Fruit fly (Drosophila melanogaster) whole organism, embryonic: ENCODE measurements around the gene rtv.

Source experiments
- Abd-B ChIP-seq: fragments of 200-800 bp; sonication (Bioruptor generic); optimal IDR thresholded peaks from 2 replicates; lab custom pipeline; 2018; ENCODE audit warnings: missing biosample characterization, mild to moderate bottlenecking, missing genetic modification characterization, moderate library complexity
- Atf3 ChIP-seq: fragments of 200-800 bp; sonication (Bioruptor generic); optimal IDR thresholded peaks from 3 replicates; lab custom pipeline; 2016; ENCODE audit warnings: missing biosample characterization, missing genetic modification characterization
- Bteb2 ChIP-seq: fragments of 200-800 bp; sonication (Bioruptor generic); optimal IDR thresholded peaks from 2 replicates; lab custom pipeline; 2016; ENCODE audit warnings: missing biosample characterization, missing genetic modification characterization
- CG10267 ChIP-seq: fragments of 200-800 bp; sonication (Bioruptor generic); optimal IDR thresholded peaks from 2 replicates; lab custom pipeline; 2018; ENCODE audit warnings: missing biosample characterization, mild to moderate bottlenecking, missing genetic modification characterization, moderate library complexity
- CG10431 ChIP-seq: fragments of 200-800 bp; sonication (Bioruptor generic); optimal IDR thresholded peaks from 3 replicates; lab custom pipeline; 2018; ENCODE audit warnings: missing biosample characterization, mild to moderate bottlenecking, missing genetic modification characterization
- CG12391 ChIP-seq: fragments of 200-800 bp; sonication (Bioruptor generic); optimal IDR thresholded peaks from 3 replicates; lab custom pipeline; 2018; ENCODE audit warnings: missing biosample characterization, mild to moderate bottlenecking, missing genetic modification characterization, moderate library complexity
- CG12744 ChIP-seq: fragments of 200-800 bp; sonication (Bioruptor generic); optimal IDR thresholded peaks from 2 replicates; lab custom pipeline; 2016; ENCODE audit warnings: missing biosample characterization, missing genetic modification characterization
- CG13123 ChIP-seq: fragments of 200-800 bp; sonication (Bioruptor generic); optimal IDR thresholded peaks from 2 replicates; lab custom pipeline; 2016; ENCODE audit warnings: missing biosample characterization, missing genetic modification characterization
- CG14014 ChIP-seq: fragments of 200-800 bp; sonication (Bioruptor generic); IDR thresholded peaks from 2 replicates; pipeline ENCODE4 v1.3.6; 2022; ENCODE audit warnings: missing biosample characterization, missing genetic modification characterization
- CG15479 ChIP-seq: fragments of 200-800 bp; sonication (Bioruptor generic); optimal IDR thresholded peaks from 3 replicates; lab custom pipeline; 2019; ENCODE audit warnings: missing biosample characterization, mild to moderate bottlenecking, missing genetic modification characterization, moderate library complexity
- CG15514 ChIP-seq: fragments of 200-800 bp; sonication (Bioruptor generic); optimal IDR thresholded peaks from 3 replicates; lab custom pipeline; 2017; ENCODE audit warnings: missing biosample characterization, missing genetic modification characterization, mild to moderate bottlenecking, moderate library complexity, missing genetic modification reagents
- CG1647 ChIP-seq: fragments of 200-800 bp; sonication (Bioruptor generic); optimal IDR thresholded peaks from 3 replicates; lab custom pipeline; 2016; ENCODE audit warnings: missing biosample characterization, missing genetic modification characterization
- CG16813 ChIP-seq: fragments of 200-800 bp; sonication (Bioruptor generic); IDR thresholded peaks from 3 replicates; pipeline ENCODE4 v1.3.6; 2022; ENCODE audit warnings: missing biosample characterization, missing genetic modification characterization; ENCODE audit not compliant: partially characterized antibody
- CG17328 ChIP-seq: fragments of 200-800 bp; sonication (Bioruptor generic); IDR thresholded peaks from 2 replicates; pipeline ENCODE4 v1.3.6; 2022; ENCODE audit warnings: missing biosample characterization, missing genetic modification characterization
- CG17829 ChIP-seq: fragments of 200-800 bp; optimal IDR thresholded peaks from 2 replicates; lab custom pipeline; 2019; ENCODE audit warnings: missing biosample characterization, mild to moderate bottlenecking, missing genetic modification characterization, moderate library complexity
- CG2889 ChIP-seq: fragments of 200-800 bp; sonication (Bioruptor generic); IDR thresholded peaks from 3 replicates; pipeline ENCODE4 v1.3.6; 2022; ENCODE audit warnings: missing biosample characterization, missing genetic modification characterization
- CG30403 ChIP-seq: fragments of 200-800 bp; sonication (Bioruptor generic); optimal IDR thresholded peaks from 3 replicates; lab custom pipeline; 2016; ENCODE audit warnings: missing biosample characterization, missing genetic modification characterization
- CG34224 ChIP-seq: fragments of 200-800 bp; sonication (Bioruptor generic); IDR thresholded peaks from 3 replicates; pipeline ENCODE4 v1.3.6; 2022; ENCODE audit warnings: missing biosample characterization, missing genetic modification characterization; ENCODE audit not compliant: partially characterized antibody
- CG4360 ChIP-seq: fragments of 200-800 bp; sonication (Bioruptor generic); IDR thresholded peaks from 2 replicates; pipeline ENCODE4 v1.3.6; 2022; ENCODE audit warnings: missing biosample characterization, missing genetic modification characterization
- CG6654 ChIP-seq: fragments of 200-800 bp; sonication (Bioruptor generic); optimal IDR thresholded peaks from 2 replicates; lab custom pipeline; 2017; ENCODE audit warnings: missing biosample characterization, mild to moderate bottlenecking, missing genetic modification characterization
- CG7372 ChIP-seq: fragments of 200-800 bp; sonication (Bioruptor generic); IDR thresholded peaks from 2 replicates; pipeline ENCODE4 v1.3.6; 2022; ENCODE audit warnings: missing biosample characterization, missing genetic modification characterization
- CG8089 ChIP-seq: fragments of 200-800 bp; sonication (Bioruptor generic); optimal IDR thresholded peaks from 3 replicates; lab custom pipeline; 2016; ENCODE audit warnings: missing biosample characterization, missing genetic modification characterization
- CG9437 ChIP-seq: fragments of 200-800 bp; sonication (Bioruptor generic); optimal IDR thresholded peaks from 2 replicates; lab custom pipeline; 2018; ENCODE audit warnings: missing biosample characterization, mild to moderate bottlenecking, missing genetic modification characterization
- CG9876 ChIP-seq: fragments of 200-800 bp; sonication (Bioruptor generic); optimal IDR thresholded peaks from 2 replicates; lab custom pipeline; 2016; ENCODE audit warnings: missing biosample characterization, missing genetic modification characterization
- CG9932 ChIP-seq: fragments of 200-800 bp; sonication (Bioruptor generic); IDR thresholded peaks from 2 replicates; pipeline ENCODE4 v1.3.6; 2022; ENCODE audit warnings: missing biosample characterization, missing genetic modification characterization
- D19A ChIP-seq: fragments of 200-800 bp; optimal IDR thresholded peaks from 3 replicates; lab custom pipeline; 2019; ENCODE audit warnings: missing biosample characterization, mild to moderate bottlenecking, missing genetic modification characterization, moderate library complexity
- D19B ChIP-seq: fragments of 200-800 bp; sonication (Bioruptor generic); optimal IDR thresholded peaks from 2 replicates; lab custom pipeline; 2017; ENCODE audit warnings: missing biosample characterization, mild to moderate bottlenecking, missing genetic modification characterization
- Dip2 ChIP-seq: fragments of 200-800 bp; sonication (Bioruptor generic); IDR thresholded peaks from 2 replicates; pipeline ENCODE4 v1.3.6; 2022; ENCODE audit warnings: missing biosample characterization, missing genetic modification characterization
- Dref ChIP-seq: fragments of 200-800 bp; sonication (Bioruptor generic); IDR thresholded peaks from 2 replicates; pipeline ENCODE4 v1.3.6; 2022; ENCODE audit warnings: missing biosample characterization, missing genetic modification characterization
- ERR ChIP-seq: fragments of 200-800 bp; sonication (Bioruptor generic); optimal IDR thresholded peaks from 2 replicates; lab custom pipeline; 2016; ENCODE audit warnings: missing biosample characterization, missing genetic modification characterization
- Hand ChIP-seq: fragments of 200-800 bp; sonication (Bioruptor generic); optimal IDR thresholded peaks from 2 replicates; lab custom pipeline; 2017; ENCODE audit warnings: mild to moderate bottlenecking, missing biosample characterization, missing genetic modification reagents, missing genetic modification characterization
- Hsf ChIP-seq: fragments of 200-800 bp; sonication (Bioruptor generic); optimal IDR thresholded peaks from 3 replicates; lab custom pipeline; 2016; ENCODE audit warnings: missing biosample characterization, missing genetic modification characterization
- Optix ChIP-seq: fragments of 200-800 bp; sonication (Bioruptor generic); IDR thresholded peaks from 3 replicates; pipeline ENCODE4 v1.3.6; 2022; ENCODE audit warnings: missing biosample characterization, missing genetic modification characterization
- Poxn ChIP-seq: fragments of 200-800 bp; sonication (Bioruptor generic); IDR thresholded peaks from 2 replicates; pipeline ENCODE4 v1.3.6; 2022; ENCODE audit warnings: missing biosample characterization, missing genetic modification characterization
- Sin3A ChIP-seq: fragments of >200 bp; optimal IDR thresholded peaks from 2 replicates; lab custom pipeline; 2018
- Xbp1 ChIP-seq: fragments of 200-800 bp; sonication (Bioruptor generic); optimal IDR thresholded peaks from 3 replicates; lab custom pipeline; 2016; ENCODE audit warnings: missing biosample characterization, mild to moderate bottlenecking, missing genetic modification characterization
- aop ChIP-seq: fragments of 200-800 bp; sonication (Bioruptor generic); IDR thresholded peaks from 2 replicates; pipeline ENCODE4 v1.3.6; 2022; ENCODE audit warnings: missing biosample characterization, missing genetic modification characterization
- cad ChIP-seq: fragments of >200 bp; optimal IDR thresholded peaks from 2 replicates; lab custom pipeline; 2017; ENCODE audit warnings: missing biosample characterization, missing genetic modification characterization
- chif ChIP-seq, 2 experiments: fragments of 200-800 bp; sonication (Bioruptor generic); optimal IDR thresholded peaks; 3 replicates each; lab custom pipeline; 2016; ENCODE audit warnings: missing biosample characterization in 2 of 2, missing genetic modification characterization in 2 of 2
- dan ChIP-seq: fragments of 200-800 bp; sonication (Bioruptor generic); IDR thresholded peaks from 2 replicates; pipeline ENCODE4 v1.3.6; 2022; ENCODE audit warnings: missing biosample characterization, missing genetic modification characterization
- dpn ChIP-seq, 2 experiments: fragments of 200-800 bp; sonication (Bioruptor generic); optimal IDR thresholded peaks; 3 replicates each; lab custom pipeline; 2016; ENCODE audit warnings: missing biosample characterization in 2 of 2, missing genetic modification characterization in 2 of 2
- exex ChIP-seq: fragments of 200-800 bp; sonication (Bioruptor generic); optimal IDR thresholded peaks from 4 replicates; lab custom pipeline; 2018; ENCODE audit warnings: missing biosample characterization, mild to moderate bottlenecking, missing genetic modification characterization, moderate library complexity
- eyg ChIP-seq: fragments of 200-800 bp; sonication (Bioruptor generic); optimal IDR thresholded peaks from 3 replicates; lab custom pipeline; 2016; ENCODE audit warnings: missing biosample characterization, missing genetic modification characterization
- hbn ChIP-seq: fragments of 200-800 bp; sonication (Bioruptor generic); IDR thresholded peaks from 2 replicates; pipeline ENCODE4 v1.3.6; 2022; ENCODE audit warnings: missing biosample characterization, missing genetic modification characterization; ENCODE audit not compliant: partially characterized antibody
- oc ChIP-seq: fragments of 200-800 bp; sonication (Bioruptor generic); optimal IDR thresholded peaks from 2 replicates; lab custom pipeline; 2018; ENCODE audit warnings: missing biosample characterization, mild to moderate bottlenecking, missing genetic modification characterization, moderate library complexity
- odd ChIP-seq: fragments of 200-800 bp; sonication (Bioruptor generic); optimal IDR thresholded peaks from 2 replicates; lab custom pipeline; 2017; ENCODE audit warnings: missing biosample characterization, mild to moderate bottlenecking, missing genetic modification characterization
- pita ChIP-seq: fragments of 200-800 bp; sonication (Bioruptor generic); optimal IDR thresholded peaks from 2 replicates; lab custom pipeline; 2017; ENCODE audit warnings: missing biosample characterization, mild to moderate bottlenecking, missing genetic modification characterization
- run ChIP-seq: fragments of 200-800 bp; sonication (Bioruptor generic); optimal IDR thresholded peaks from 3 replicates; lab custom pipeline; 2018; ENCODE audit warnings: missing biosample characterization, mild to moderate bottlenecking, missing genetic modification characterization
- so ChIP-seq: fragments of 200-800 bp; sonication (Bioruptor generic); IDR thresholded peaks from 3 replicates; pipeline ENCODE4 v1.3.6; 2022; ENCODE audit warnings: missing biosample characterization, missing genetic modification characterization
- unpg ChIP-seq: fragments of 200-800 bp; sonication (Bioruptor generic); optimal IDR thresholded peaks from 3 replicates; lab custom pipeline; 2018; ENCODE audit warnings: missing biosample characterization, mild to moderate bottlenecking, missing genetic modification characterization, moderate library complexity
- wor ChIP-seq: fragments of 200-800 bp; sonication (Bioruptor generic); IDR thresholded peaks from 2 replicates; pipeline ENCODE4 v1.3.6; 2022; ENCODE audit warnings: missing biosample characterization, missing genetic modification characterization
- zen ChIP-seq: fragments of 200-800 bp; sonication (Bioruptor generic); optimal IDR thresholded peaks from 3 replicates; lab custom pipeline; 2018; ENCODE audit warnings: missing biosample characterization, mild to moderate bottlenecking, missing genetic modification characterization, moderate library complexity

rtv gene

dm6 chrX:11148272-11148835 lies 5.4 kb downstream of the rtv start, which contains the start of gene Ran (continued):
- TF ChIP-seq CG17829 (tag; lab: Kevin White, UChicago) (no peak), CG12391 (tag; lab: Kevin White, UChicago) (peak; percentile 25), CG17328 (GFP tag; lab: Robert Waterston, UW) (no peak), Dip2 (GFP tag; lab: Robert Waterston, UW) (no peak), Dref (peak; percentile 65), Abd-B (peak; percentile 23), CG10431 (GFP tag; lab: Kevin White, UChicago) (no peak), hbn (GFP tag; lab: Robert Waterston, UW) (0 out of 2 replicates have a peak, but pooled peaks have one; percentile 23), zen (no peak), dpn (GFP tag; optimal IDR thresholded peaks at IDR 0.05; lab: Kevin White, UChicago) (no peak), CG15479 (no peak), cad (GFP tag; lab: Kevin White, UChicago) (no peak), unpg (no peak), Xbp1 (GFP tag; lab: Kevin White, UChicago) (no peak), CG8089 (GFP tag; lab: Kevin White, UChicago) (no peak), Atf3 (GFP tag; lab: Kevin White, UChicago) (no peak), CG13123 (no peak), exex (tag; lab: Kevin White, UChicago) (no peak), CG9876 (GFP tag; lab: Kevin White, UChicago) (no peak), CG1647 (no peak), Hsf (GFP tag; lab: Kevin White, UChicago) (no peak), CG34224 (GFP tag; lab: Robert Waterston, UW) (0 out of 3 replicates have a peak, but pooled peaks have one; percentile 31), CG14014 (GFP tag; lab: Robert Waterston, UW) (no peak), D19B (GFP tag; lab: Kevin White, UChicago) (no peak), CG6654 (GFP tag; lab: Kevin White, UChicago) (no peak), Hand (no peak), ERR (GFP tag; lab: Kevin White, UChicago) (no peak), Poxn (no peak), Optix (GFP tag; lab: Robert Waterston, UW) (no peak), CG16813 (GFP tag; lab: Robert Waterston, UW) (0 out of 3 replicates have a peak, but pooled peaks have one; percentile 35), run (tag; lab: Kevin White, UChicago) (no peak), CG9437 (no peak), oc (tag; lab: Kevin White, UChicago) (no peak), CG15514 (GFP tag; lab: Kevin White, UChicago) (peak; percentile 24), aop (GFP tag; lab: Robert Waterston, UW) (no peak), so (GFP tag; lab: Robert Waterston, UW) (0 out of 3 replicates have a peak, but pooled peaks have one; percentile 18), CG2889 (GFP tag; lab: Robert Waterston, UW) (no peak), CG30403 (GFP tag; lab: Kevin White, UChicago) (no peak), D19A (tag; lab: Kevin White, UChicago) (no peak), Bteb2 (GFP tag; lab: Kevin White, UChicago) (no peak), CG4360 (GFP tag; lab: Robert Waterston, UW) (no peak), odd (GFP tag; lab: Kevin White, UChicago) (no peak), Sin3A (lab: Kevin White, UChicago) (no peak), CG10267 (tag; lab: Kevin White, UChicago) (peak; percentile 15), CG12744 (no peak), wor (GFP tag; lab: Robert Waterston, UW) (no peak), eyg (no peak), CG7372 (GFP tag; lab: Robert Waterston, UW) (no peak), CG9932 (GFP tag; lab: Robert Waterston, UW) (peak; percentile 66), chif (GFP tag; optimal IDR thresholded peaks at IDR 0.05; lab: Kevin White, UChicago) (no peak), pita (GFP tag; lab: Kevin White, UChicago) (no peak), dan (no peak)
